Worm (Caenorhabditis elegans): ENCODE data around the gene C12D5.3.

- TF ChIP-seq mdl-1 (tag; optimal IDR thresholded peaks at IDR 0.05) (no peak), lsy-2 (tag; optimal IDR thresholded peaks at IDR 0.05) (no peak)
These were observed 37.1 kb downstream of the C12D5.3 start, which contains the start of gene ZK105.13 for ce11 chrV:7713072-7713471.

All from whole organism, L2 larva.